Worm (Caenorhabditis elegans): Measurements from ENCODE around the gene tsp-9.

Gene tsp-9

DNA sequence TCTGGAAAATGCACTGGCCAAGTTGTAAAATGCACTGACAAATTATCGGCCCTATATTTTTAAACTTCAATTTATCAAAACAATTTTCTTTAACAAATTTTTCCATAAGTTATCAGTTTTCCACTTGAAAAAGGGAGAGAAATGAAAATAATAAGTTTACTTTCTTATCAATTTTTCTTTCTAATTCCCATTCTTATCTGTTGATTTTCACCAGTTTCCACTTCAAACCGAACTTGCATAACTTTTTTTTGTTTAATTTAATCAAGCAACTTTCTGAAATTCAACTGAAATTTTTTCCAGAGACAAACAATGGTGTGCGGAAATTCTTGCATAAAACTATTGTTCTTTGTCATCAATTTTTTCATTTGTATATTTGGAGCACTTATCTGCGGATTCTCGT is at the start of gene tsp-9:
Gene tsp-9, plus strand, starts transcription at position 301 of the 400 bp plus-strand sequence.
- TF ChIP-seq nhr-6 (tag; optimal IDR thresholded peaks at IDR 0.05): no peak
- peak in 1 of 2 experiments; percentile 42 for TF ChIP-seq unc-62 (GFP tag; optimal IDR thresholded peaks at IDR 0.05 in 1 of 2)
- no peak for TF ChIP-seq unc-62 (tag; optimal IDR thresholded peaks at IDR 0.05)
- peak; percentile 2 for TF ChIP-seq fkh-10 (GFP tag; optimal IDR thresholded peaks at IDR 0.05)
- peak; percentile 47 for TF ChIP-seq pqm-1 (tag; optimal IDR thresholded peaks at IDR 0.05)
- TF ChIP-seq daf-16 (GFP tag; optimal IDR thresholded peaks at IDR 0.05): no peak
- peak; percentile 52 for TF ChIP-seq daf-16 (tag; optimal IDR thresholded peaks at IDR 0.05)
- no peak for TF ChIP-seq F10B5.3 (tag; optimal IDR thresholded peaks at IDR 0.05)

DNA sequence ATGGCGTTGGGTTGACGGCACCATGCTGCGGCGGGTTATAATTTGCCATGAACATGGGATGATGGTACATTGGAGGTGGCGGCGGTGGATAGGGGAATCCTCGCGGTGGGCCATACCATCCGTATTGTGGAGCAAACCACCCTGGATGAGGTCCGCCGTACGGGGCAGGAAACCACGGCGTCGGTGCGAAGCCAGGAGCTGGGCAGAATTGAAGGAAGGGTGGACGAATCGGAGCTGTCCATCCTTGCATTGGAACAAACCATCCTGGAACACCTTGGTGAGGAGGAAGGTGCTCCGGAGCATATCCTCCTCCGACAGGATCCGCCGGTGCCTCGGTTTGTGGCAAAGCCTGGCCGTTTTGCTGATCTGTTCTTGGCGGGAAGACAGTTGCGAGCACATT is 43.2 kb upstream of the tsp-9 start:
- TF ChIP-seq D1046.2 (GFP tag; IDR thresholded peaks at IDR 0.05) (no peak), lin-13 (GFP tag; optimal IDR thresholded peaks at IDR 0.05) (no peak), set-16 (GFP tag; IDR thresholded peaks at IDR 0.05) (peak; percentile 88), zip-2 (tag; optimal IDR thresholded peaks at IDR 0.05) (no peak), php-3 (GFP tag; IDR thresholded peaks at IDR 0.05) (no peak), aha-1 (tag) (peak; percentile 78), pha-4 (GFP tag; IDR thresholded peaks at IDR 0.05) (no peak), pha-4 (tag; optimal IDR thresholded peaks at IDR 0.05) (no peak), nhr-25 (tag; optimal IDR thresholded peaks at IDR 0.05; ENCODE audit: borderline replicate concordance, insufficient read depth) (no peak)

DNA sequence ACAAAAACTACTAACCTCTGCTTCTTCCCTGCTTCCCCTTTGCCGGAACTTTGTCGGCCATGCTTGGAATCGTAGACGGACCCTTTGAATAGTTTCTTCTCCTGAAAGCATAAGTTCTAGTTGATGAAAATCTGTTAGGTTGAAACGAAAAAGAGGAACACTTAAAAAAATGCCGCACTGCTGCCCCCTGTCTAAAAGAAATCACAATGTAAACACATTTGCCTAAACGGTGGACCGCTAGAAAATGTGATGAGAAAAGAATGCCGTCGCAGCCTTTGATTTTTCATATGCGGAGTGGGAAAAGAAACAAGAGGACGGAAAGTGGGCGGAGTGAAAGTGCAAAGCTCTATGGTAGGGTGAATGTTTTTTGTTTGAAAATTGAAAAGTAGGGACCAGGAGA is 39.8 kb upstream of the tsp-9 start, which contains the start of gene T13G4.7:
Gene T13G4.7, minus strand, starts transcription at position 101 of the 400 bp plus-strand sequence.
- TF ChIP-seq F37D6.2 (tag; optimal IDR thresholded peaks at IDR 0.05) (no peak), attf-4 (tag; optimal IDR thresholded peaks at IDR 0.05) (no peak), F49E8.2 (tag; optimal IDR thresholded peaks at IDR 0.05; ENCODE audit: borderline replicate concordance) (no peak), lin-38 (GFP tag; IDR thresholded peaks at IDR 0.05) (no peak), zip-11 (GFP tag; IDR thresholded peaks at IDR 0.05) (no peak), sdz-12 (GFP tag; optimal IDR thresholded peaks at IDR 0.05) (no peak), Y48G9A.11 (GFP tag; IDR thresholded peaks at IDR 0.05) (no peak), egl-27 (tag; optimal IDR thresholded peaks at IDR 0.05) (no peak), nhr-77 (tag; optimal IDR thresholded peaks at IDR 0.05) (no peak), unc-130 (GFP tag; optimal IDR thresholded peaks at IDR 0.05) (no peak), lir-3 (tag; optimal IDR thresholded peaks at IDR 0.05) (no peak), spr-3 (GFP tag; optimal IDR thresholded peaks at IDR 0.05) (no peak), ceh-44 (GFP tag; IDR thresholded peaks at IDR 0.05) (no peak), lin-1 (GFP tag; IDR thresholded peaks at IDR 0.05) (no peak), madf-5 (GFP tag; IDR thresholded peaks at IDR 0.05) (no peak), snpc-4 (tag; optimal IDR thresholded peaks at IDR 0.05) (no peak), Y105C5A.15 (GFP tag; IDR thresholded peaks at IDR 0.05) (no peak), nhr-102 (tag; optimal IDR thresholded peaks at IDR 0.05) (no peak), fkh-10 (GFP tag; optimal IDR thresholded peaks at IDR 0.05) (no peak)

DNA sequence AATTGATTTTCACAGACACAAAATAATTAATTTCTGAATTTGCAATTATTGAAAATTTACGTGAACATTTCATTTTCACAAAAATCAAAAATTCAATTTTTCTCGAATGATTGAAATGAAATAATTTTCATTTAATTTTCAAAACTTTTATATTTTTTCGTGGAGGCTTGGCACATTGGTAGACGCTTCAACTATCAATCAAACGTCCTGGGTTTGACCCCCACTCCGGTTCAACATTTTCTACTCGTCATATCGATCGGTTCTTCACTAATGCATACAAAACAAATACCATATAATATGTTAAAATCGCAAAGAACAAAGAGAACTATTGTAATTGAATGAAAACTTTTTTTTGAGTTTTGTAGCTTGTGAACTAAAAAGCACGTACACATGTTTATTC is 37.9 kb upstream of the tsp-9 start:
- TF ChIP-seq aha-1 (tag) (peak; percentile 36), ama-1 (optimal IDR thresholded peaks at IDR 0.05) (no peak), snpc-1.2 (GFP tag; IDR thresholded peaks at IDR 0.05) (0 out of 2 replicates have a peak, but pooled peaks have one; percentile 32), daf-16 (GFP tag; optimal IDR thresholded peaks at IDR 0.05) (peak in 1 of 2 experiments; percentile 40), daf-16 (tag; optimal IDR thresholded peaks at IDR 0.05) (no peak), nhr-42 (GFP tag; IDR thresholded peaks at IDR 0.05) (no peak), nhr-41 (GFP tag; IDR thresholded peaks at IDR 0.05) (0 out of 2 replicates have a peak, but pooled peaks have one; percentile 6)

Measured in whole organism, L4 larva.